Worm (Caenorhabditis elegans): ENCODE measurements around the gene slfl-4.

The slfl-4 gene

ce11 chrIV:5281457-5281856 is 7.1 kb downstream of the slfl-4 start:
- TF ChIP-seq elt-1 (tag; optimal IDR thresholded peaks at IDR 0.05; ENCODE audit: borderline replicate concordance, insufficient read depth) (no peak), ces-1 (GFP tag; optimal IDR thresholded peaks at IDR 0.05) (no peak), cnd-1 (tag; optimal IDR thresholded peaks at IDR 0.05) (no peak), pha-4 (tag; optimal IDR thresholded peaks at IDR 0.05) (no peak), mep-1 (tag; optimal IDR thresholded peaks at IDR 0.05) (no peak), ceh-43 (GFP tag; optimal IDR thresholded peaks at IDR 0.05) (no peak), mab-5 (tag; optimal IDR thresholded peaks at IDR 0.05) (no peak), sptf-1 (tag; optimal IDR thresholded peaks at IDR 0.05) (no peak), bed-3 (GFP tag; optimal IDR thresholded peaks at IDR 0.05) (no peak), blmp-1 (tag; optimal IDR thresholded peaks at IDR 0.05) (no peak), lin-13 (tag; optimal IDR thresholded peaks at IDR 0.05) (no peak), ztf-11 (tag; optimal IDR thresholded peaks at IDR 0.05) (no peak), ceh-39 (tag; optimal IDR thresholded peaks at IDR 0.05) (no peak), flh-1 (GFP tag; optimal IDR thresholded peaks at IDR 0.05) (no peak)

ce11 chrIV:5287190-5287589 is 12.9 kb downstream of the slfl-4 start:
- TF ChIP-seq sptf-1 (tag; optimal IDR thresholded peaks at IDR 0.05) (no peak), M03D4.4 (tag; optimal IDR thresholded peaks at IDR 0.05) (no peak), ceh-83 (GFP tag; optimal IDR thresholded peaks at IDR 0.05) (no peak), unc-39 (tag; optimal IDR thresholded peaks at IDR 0.05) (no peak), mls-2 (tag; optimal IDR thresholded peaks at IDR 0.05) (no peak), hlh-1 (tag; optimal IDR thresholded peaks at IDR 0.05) (no peak), pha-4 (tag; optimal IDR thresholded peaks at IDR 0.05) (no peak), lsy-2 (tag; optimal IDR thresholded peaks at IDR 0.05) (no peak), nhr-237 (tag; optimal IDR thresholded peaks at IDR 0.05) (no peak), ham-2 (GFP tag; optimal IDR thresholded peaks at IDR 0.05) (no peak), ces-1 (GFP tag; optimal IDR thresholded peaks at IDR 0.05) (no peak)

- TF ChIP-seq snpc-4 (tag; optimal IDR thresholded peaks at IDR 0.05), result no peak
- TF ChIP-seq bed-3 (GFP tag; optimal IDR thresholded peaks at IDR 0.05), result no peak
- TF ChIP-seq hlh-1 (tag; optimal IDR thresholded peaks at IDR 0.05), result no peak
These were observed 14.6 kb downstream of the slfl-4 start for ce11 chrIV:5288932-5289331.

ce11 chrIV:5290547-5290946 is 16.2 kb downstream of the slfl-4 start, which contains the start of gene nlp-47:
nlp-47 (plus strand) TSS chrIV:5290847.
- TF ChIP-seq elt-1 (tag; optimal IDR thresholded peaks at IDR 0.05; ENCODE audit: borderline replicate concordance, insufficient read depth), result no peak
- TF ChIP-seq snpc-4 (tag; optimal IDR thresholded peaks at IDR 0.05), result no peak
- TF ChIP-seq hlh-1 (tag; optimal IDR thresholded peaks at IDR 0.05), result no peak
- TF ChIP-seq unc-39 (tag; optimal IDR thresholded peaks at IDR 0.05), result no peak
- TF ChIP-seq unc-120 (tag; optimal IDR thresholded peaks at IDR 0.05; ENCODE audit: poor library complexity, severe bottlenecking), result no peak
- no peak for TF ChIP-seq ceh-43 (GFP tag; optimal IDR thresholded peaks at IDR 0.05)
- no peak for TF ChIP-seq drap-1 (GFP tag; optimal IDR thresholded peaks at IDR 0.05)
- no peak for TF ChIP-seq zip-8 (tag; optimal IDR thresholded peaks at IDR 0.05)
- TF ChIP-seq blmp-1 (tag; optimal IDR thresholded peaks at IDR 0.05), result no peak

- TF ChIP-seq pha-4 (tag; optimal IDR thresholded peaks at IDR 0.05), result no peak
- TF ChIP-seq unc-62 (GFP tag; optimal IDR thresholded peaks at IDR 0.05), result no peak
- no peak for TF ChIP-seq nhr-237 (tag; optimal IDR thresholded peaks at IDR 0.05)
- TF ChIP-seq M03D4.4 (tag; optimal IDR thresholded peaks at IDR 0.05), result no peak
- TF ChIP-seq lsy-2 (tag; optimal IDR thresholded peaks at IDR 0.05), result no peak
- TF ChIP-seq cnd-1 (tag; optimal IDR thresholded peaks at IDR 0.05), result no peak
- no peak for TF ChIP-seq elt-3 (tag; optimal IDR thresholded peaks at IDR 0.05)
- TF ChIP-seq mep-1 (tag; optimal IDR thresholded peaks at IDR 0.05), result no peak
- no peak for TF ChIP-seq ceh-83 (GFP tag; optimal IDR thresholded peaks at IDR 0.05)
- TF ChIP-seq lin-32 (GFP tag; optimal IDR thresholded peaks at IDR 0.05), result no peak
These were observed 16.9 kb downstream of the slfl-4 start for ce11 chrIV:5291207-5291606.

- TF ChIP-seq ham-2 (GFP tag; optimal IDR thresholded peaks at IDR 0.05) (no peak), mls-2 (tag; optimal IDR thresholded peaks at IDR 0.05) (no peak), snpc-4 (tag; optimal IDR thresholded peaks at IDR 0.05) (no peak), nhr-2 (tag; optimal IDR thresholded peaks at IDR 0.05) (no peak), lin-32 (GFP tag; optimal IDR thresholded peaks at IDR 0.05) (no peak), lin-13 (tag; optimal IDR thresholded peaks at IDR 0.05) (no peak), mab-5 (tag; optimal IDR thresholded peaks at IDR 0.05) (no peak), nhr-237 (tag; optimal IDR thresholded peaks at IDR 0.05) (no peak), cnd-1 (tag; optimal IDR thresholded peaks at IDR 0.05) (no peak), unc-39 (tag; optimal IDR thresholded peaks at IDR 0.05) (no peak), ceh-43 (GFP tag; optimal IDR thresholded peaks at IDR 0.05) (no peak), unc-120 (tag; optimal IDR thresholded peaks at IDR 0.05; ENCODE audit: poor library complexity, severe bottlenecking) (no peak), bed-3 (GFP tag; optimal IDR thresholded peaks at IDR 0.05) (no peak), elt-3 (tag; optimal IDR thresholded peaks at IDR 0.05) (no peak), nhr-28 (tag; optimal IDR thresholded peaks at IDR 0.05) (no peak), nhr-12 (tag; optimal IDR thresholded peaks at IDR 0.05) (no peak), zip-8 (tag; optimal IDR thresholded peaks at IDR 0.05) (no peak)
These were observed 20.1 kb downstream of the slfl-4 start for ce11 chrIV:5294467-5294866.
